Worm (Caenorhabditis elegans) whole organism, young adult: ENCODE data around the gene F44G4.1.

Source experiments
- B0019.2 ChIP-seq: fragments of 200-800 bp; sonication (Bioruptor generic); conservative IDR thresholded peaks from 2 replicates; pipeline ENCODE4 v1.3.6; 2022; ENCODE audit warnings: missing genetic modification reagents, missing genetic modification characterization, missing compliant biosample characterization
- C17E4.6 ChIP-seq: fragments of 200-800 bp; sonication (Bioruptor generic); IDR thresholded peaks from 2 replicates; pipeline ENCODE4 v1.3.6; 2022; ENCODE audit warnings: missing genetic modification reagents, missing genetic modification characterization, missing compliant biosample characterization
- F10E7.11 ChIP-seq: sonication (generic microtip); optimal IDR thresholded peaks from 2 replicates; lab custom pipeline; 2017; ENCODE audit warnings: mild to moderate bottlenecking, missing genetic modification characterization, moderate library complexity, missing compliant biosample characterization
- F33H1.4 ChIP-seq: fragments of 200-800 bp; sonication (Bioruptor generic); IDR thresholded peaks from 2 replicates; pipeline ENCODE4 v1.3.6; 2022; ENCODE audit warnings: missing genetic modification reagents, missing genetic modification characterization, missing compliant biosample characterization
- F39B2.1 ChIP-seq: fragments of 200-800 bp; sonication (Bioruptor generic); IDR thresholded peaks from 2 replicates; pipeline ENCODE4 v1.3.6; 2022; ENCODE audit warnings: missing genetic modification reagents, missing genetic modification characterization, missing compliant biosample characterization
- F57C9.4 ChIP-seq: sonication (generic microtip); optimal IDR thresholded peaks from 2 replicates; lab custom pipeline; 2017; ENCODE audit warnings: mild to moderate bottlenecking, missing genetic modification characterization, missing compliant biosample characterization
- atf-7 ChIP-seq: sonication (generic microtip); optimal IDR thresholded peaks from 2 replicates; lab custom pipeline; 2017; ENCODE audit warnings: mild to moderate bottlenecking, missing genetic modification characterization, missing compliant biosample characterization
- attf-5 ChIP-seq: fragments of 200-800 bp; sonication (Bioruptor generic); optimal IDR thresholded peaks from 2 replicates; lab custom pipeline; 2018; ENCODE audit warnings: mild to moderate bottlenecking, missing genetic modification characterization, missing compliant biosample characterization
- bed-2 ChIP-seq: fragments of 200-800 bp; sonication (Bioruptor generic); IDR thresholded peaks from 2 replicates; pipeline ENCODE4 v1.3.6; 2022; ENCODE audit warnings: missing genetic modification reagents, missing genetic modification characterization, missing compliant biosample characterization
- ceh-100 ChIP-seq: fragments of 200-800 bp; sonication (Bioruptor generic); IDR thresholded peaks from 2 replicates; pipeline ENCODE4 v1.3.6; 2022; ENCODE audit warnings: missing genetic modification reagents, missing genetic modification characterization, missing compliant biosample characterization
- ceh-91 ChIP-seq: fragments of 200-800 bp; sonication (Bioruptor generic); IDR thresholded peaks from 2 replicates; pipeline ENCODE4 v1.3.6; 2022; ENCODE audit warnings: missing genetic modification reagents, missing genetic modification characterization, missing compliant biosample characterization
- chd-7 ChIP-seq: sonication (generic microtip); optimal IDR thresholded peaks from 2 replicates; lab custom pipeline; 2016; ENCODE audit warnings: mild to moderate bottlenecking, missing genetic modification characterization, moderate library complexity, missing compliant biosample characterization
- dox-1 ChIP-seq: fragments of 200-800 bp; sonication (Bioruptor generic); IDR thresholded peaks from 2 replicates; pipeline ENCODE4 v1.3.6; 2022; ENCODE audit warnings: missing genetic modification reagents, missing genetic modification characterization, missing compliant biosample characterization
- egrh-3 ChIP-seq: fragments of 200-800 bp; sonication (Bioruptor generic); IDR thresholded peaks from 2 replicates; pipeline ENCODE4 v1.3.6; 2022; ENCODE audit warnings: missing genetic modification reagents, missing genetic modification characterization, missing compliant biosample characterization
- ets-4 ChIP-seq: fragments of 200-800 bp; sonication (Bioruptor generic); optimal IDR thresholded peaks from 2 replicates; lab custom pipeline; 2018; ENCODE audit warnings: mild to moderate bottlenecking, missing genetic modification characterization, missing compliant biosample characterization
- him-1 ChIP-seq: sonication (generic microtip); optimal IDR thresholded peaks from 2 replicates; lab custom pipeline; 2016; ENCODE audit warnings: missing genotype, missing genetic modification reagents, missing genetic modification characterization, missing compliant biosample characterization
- hmg-1.2 ChIP-seq: fragments of 200-800 bp; sonication (Bioruptor generic); IDR thresholded peaks from 2 replicates; pipeline ENCODE4 v1.3.6; 2022; ENCODE audit warnings: missing genetic modification reagents, missing genetic modification characterization, missing compliant biosample characterization
- hmg-20 ChIP-seq: fragments of 200-800 bp; sonication (Bioruptor generic); IDR thresholded peaks from 2 replicates; pipeline ENCODE4 v1.3.6; 2022; ENCODE audit warnings: missing genetic modification reagents, missing genetic modification characterization, missing compliant biosample characterization
- hsf-1 ChIP-seq: fragments of 200-800 bp; sonication (Bioruptor generic); IDR thresholded peaks from 2 replicates; pipeline ENCODE4 v1.3.6; 2022; ENCODE audit warnings: missing genetic modification reagents, missing genetic modification characterization, missing compliant biosample characterization
- lag-1 ChIP-seq: fragments of 200-800 bp; sonication (Bioruptor generic); IDR thresholded peaks from 2 replicates; pipeline ENCODE4 v1.3.6; 2022; ENCODE audit warnings: missing genetic modification reagents, missing genetic modification characterization, missing compliant biosample characterization
- let-607 ChIP-seq, 2 experiments: fragments of 200-800 bp in 1 of 2; sonication (Bioruptor generic) in 1 of 2; sonication (generic microtip) in 1 of 2; optimal IDR thresholded peaks; 2 replicates each; lab custom pipeline; 2016 to 2018; ENCODE audit warnings: mild to moderate bottlenecking in 2 of 2, missing compliant biosample characterization in 2 of 2, missing genetic modification characterization in 2 of 2, moderate library complexity in 2 of 2, missing genotype in 1 of 2
- lin-54 ChIP-seq: fragments of 200-800 bp; sonication (Bioruptor generic); optimal IDR thresholded peaks from 2 replicates; lab custom pipeline; 2018; ENCODE audit warnings: mild to moderate bottlenecking, missing genetic modification characterization, missing compliant biosample characterization
- lir-1 ChIP-seq: fragments of 200-800 bp; sonication (Bioruptor generic); conservative IDR thresholded peaks from 2 replicates; pipeline ENCODE4 v1.3.6; 2022; ENCODE audit warnings: missing genetic modification reagents, missing genetic modification characterization, missing compliant biosample characterization
- lsl-1 ChIP-seq: fragments of 200-800 bp; sonication (Bioruptor generic); optimal IDR thresholded peaks from 2 replicates; lab custom pipeline; 2018; ENCODE audit warnings: mild to moderate bottlenecking, missing genetic modification characterization, moderate library complexity, missing compliant biosample characterization
- madf-10 ChIP-seq: sonication (generic microtip); optimal IDR thresholded peaks from 2 replicates; lab custom pipeline; 2016; ENCODE audit warnings: mild to moderate bottlenecking, missing genetic modification characterization, missing compliant biosample characterization
- madf-6 ChIP-seq: fragments of 200-800 bp; sonication (Bioruptor generic); IDR thresholded peaks from 2 replicates; pipeline ENCODE4 v1.3.6; 2022; ENCODE audit warnings: missing genetic modification reagents, missing genetic modification characterization, missing compliant biosample characterization
- mel-28 ChIP-seq: sonication (generic microtip); optimal IDR thresholded peaks from 2 replicates; lab custom pipeline; 2016; ENCODE audit warnings: borderline replicate concordance, mild to moderate bottlenecking, missing genetic modification characterization, missing compliant biosample characterization
- mxl-1 ChIP-seq: sonication (generic microtip); optimal IDR thresholded peaks from 2 replicates; lab custom pipeline; 2016; ENCODE audit warnings: missing genetic modification characterization, missing compliant biosample characterization
- nfya-2 ChIP-seq: fragments of 200-800 bp; sonication (Bioruptor generic); IDR thresholded peaks from 2 replicates; pipeline ENCODE4 v1.3.6; 2022; ENCODE audit warnings: missing genetic modification reagents, missing genetic modification characterization, missing compliant biosample characterization
- nfyb-1 ChIP-seq: fragments of 200-800 bp; sonication (Bioruptor generic); IDR thresholded peaks from 2 replicates; pipeline ENCODE4 v1.3.6; 2022; ENCODE audit warnings: missing genetic modification reagents, missing genetic modification characterization, missing compliant biosample characterization
- nhr-27 ChIP-seq: fragments of 200-800 bp; sonication (Bioruptor generic); optimal IDR thresholded peaks from 2 replicates; lab custom pipeline; 2018; ENCODE audit warnings: mild to moderate bottlenecking, missing genetic modification characterization, moderate library complexity, missing compliant biosample characterization
- rpc-1 ChIP-seq, 2 experiments: fragments of 150-350 bp in 1 of 2; sonication (generic microtip) in 1 of 2; optimal IDR thresholded peaks; 2 replicates each; lab custom pipeline; 2014 to 2018; ENCODE audit warnings: missing biosample characterization in 1 of 2, missing genetic modification characterization in 1 of 2, missing genetic modification reagents in 1 of 2, missing genotype in 1 of 2
- snpc-1.3 ChIP-seq: sonication (generic microtip); optimal IDR thresholded peaks from 2 replicates; lab custom pipeline; 2017; ENCODE audit warnings: missing genetic modification characterization, mild to moderate bottlenecking, missing compliant biosample characterization, antibody characterized with exemption, moderate library complexity, missing genotype, missing genetic modification reagents; ENCODE audit not compliant: insufficient read depth
- snpc-3.4 ChIP-seq: sonication (generic microtip); optimal IDR thresholded peaks from 2 replicates; lab custom pipeline; 2017; ENCODE audit warnings: missing genetic modification characterization, mild to moderate bottlenecking, missing compliant biosample characterization, antibody characterized with exemption, moderate library complexity, missing genotype, missing genetic modification reagents
- snpc-4 ChIP-seq, 5 experiments: fragments of 150-350 bp in 1 of 5; sonication (generic microtip) in 4 of 5; optimal IDR thresholded peaks; 2 replicates each; lab custom pipeline; 2014 to 2018; ENCODE audit warnings: missing genetic modification characterization in 5 of 5, missing biosample characterization in 3 of 5, antibody characterized with exemption in 2 of 5, mild to moderate bottlenecking in 2 of 5, missing compliant biosample characterization in 2 of 5, missing genotype in 2 of 5, moderate library complexity in 2 of 5, missing genetic modification reagents in 1 of 5
- somi-1 ChIP-seq: fragments of 200-800 bp; sonication (Bioruptor generic); optimal IDR thresholded peaks from 2 replicates; lab custom pipeline; 2018; ENCODE audit warnings: mild to moderate bottlenecking, missing genetic modification characterization, missing compliant biosample characterization
- sptf-2 ChIP-seq: fragments of 200-800 bp; sonication (Bioruptor generic); optimal IDR thresholded peaks from 2 replicates; lab custom pipeline; 2018; ENCODE audit warnings: mild to moderate bottlenecking, missing genetic modification characterization, missing compliant biosample characterization
- xnd-1 ChIP-seq: sonication (generic microtip); optimal IDR thresholded peaks from 2 replicates; lab custom pipeline; 2016; ENCODE audit warnings: missing genotype, missing genetic modification reagents, missing genetic modification characterization, missing compliant biosample characterization
- ztf-22 ChIP-seq: fragments of 200-800 bp; sonication (Bioruptor generic); optimal IDR thresholded peaks from 2 replicates; lab custom pipeline; 2018; ENCODE audit warnings: mild to moderate bottlenecking, missing genetic modification characterization, moderate library complexity, missing compliant biosample characterization

F44G4.1 gene

DNA sequence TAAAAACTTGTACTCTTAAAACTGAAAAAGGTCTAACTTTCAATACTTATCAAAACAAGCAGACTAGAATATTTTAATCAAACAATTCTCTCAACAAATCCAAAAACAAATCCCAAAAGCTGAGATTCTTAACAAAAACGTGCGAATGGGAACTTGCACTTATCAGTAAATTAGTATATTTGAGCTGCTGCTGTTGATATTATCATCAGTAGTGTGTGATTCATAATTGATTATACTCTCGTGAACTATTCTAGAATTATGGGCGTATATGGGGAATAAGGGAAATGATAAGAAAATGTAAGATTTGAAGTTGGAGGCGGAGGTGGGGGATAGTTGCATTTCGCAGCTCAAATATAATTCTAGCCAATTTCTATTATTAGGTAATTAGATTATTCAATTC is 19.8 kb downstream of the F44G4.1 start:
- TF ChIP-seq bed-2, result no peak
- TF ChIP-seq him-1 (tag; lab: Kevin White, UChicago), result no peak
- no peak for TF ChIP-seq lin-54 (GFP tag; lab: Kevin White, UChicago)
- TF ChIP-seq lir-1 (GFP tag; lab: Robert Waterston, UW), result no peak
- TF ChIP-seq F57C9.4, result no peak
- TF ChIP-seq snpc-4 (GFP tag; optimal IDR thresholded peaks at IDR 0.05; lab: Kevin White, UChicago), result no peak
- no peak for TF ChIP-seq snpc-4 (tag; optimal IDR thresholded peaks at IDR 0.05; lab: Kevin White, UChicago)
- no peak for TF ChIP-seq chd-7 (tag; lab: Kevin White, UChicago)
- TF ChIP-seq lsl-1 (GFP tag; lab: Kevin White, UChicago), result no peak
- no peak for TF ChIP-seq nfya-2 (GFP tag; lab: Robert Waterston, UW)
- TF ChIP-seq C17E4.6, result no peak
- no peak for TF ChIP-seq F33H1.4
- no peak for TF ChIP-seq snpc-3.4
- TF ChIP-seq snpc-1.3 (tag; lab: Kevin White, UChicago), result no peak
- TF ChIP-seq nfyb-1, result no peak
- no peak for TF ChIP-seq mxl-1 (tag; lab: Kevin White, UChicago)
- no peak for TF ChIP-seq mel-28 (tag; lab: Kevin White, UChicago)
- no peak for TF ChIP-seq madf-10 (tag; lab: Kevin White, UChicago)
- no peak for TF ChIP-seq B0019.2 (GFP tag; lab: Robert Waterston, UW)

ce11 chrII:9014877-9015505 is 20.6 kb downstream of the F44G4.1 start:
- TF ChIP-seq somi-1 (GFP tag; lab: Kevin White, UChicago), result no peak
- 0 out of 2 replicates have a peak, but pooled peaks have one; percentile 9 for TF ChIP-seq dox-1 (GFP tag; lab: Robert Waterston, UW)

DNA sequence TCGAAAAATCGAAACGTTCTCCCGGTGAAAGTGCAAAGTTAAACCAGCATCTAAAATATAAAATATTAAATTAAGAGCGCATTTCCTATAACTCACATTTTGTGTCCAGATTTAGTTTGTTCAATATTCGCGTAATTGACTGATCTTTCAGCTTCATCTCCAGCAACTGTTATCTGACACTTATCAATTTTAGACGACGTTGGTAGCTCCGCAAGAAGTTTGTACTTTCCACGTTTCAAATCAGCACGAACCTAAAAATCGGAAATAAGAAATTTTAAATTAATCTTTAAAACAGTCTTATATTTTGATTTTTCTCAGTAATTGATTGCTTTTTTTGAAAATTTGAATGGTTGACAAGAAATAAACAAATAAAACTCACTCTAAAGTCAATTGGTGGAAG is 23.2 kb downstream of the F44G4.1 start:
- TF ChIP-seq nfyb-1 (no peak), ceh-100 (no peak), let-607 (tag; optimal IDR thresholded peaks at IDR 0.05; lab: Kevin White, UChicago) (no peak), nhr-27 (tag; lab: Kevin White, UChicago) (no peak), B0019.2 (GFP tag; lab: Robert Waterston, UW) (no peak), ets-4 (GFP tag; lab: Kevin White, UChicago) (no peak), F39B2.1 (GFP tag; lab: Robert Waterston, UW) (no peak), rpc-1 (optimal IDR thresholded peaks at IDR 0.05; lab: Kevin White, UChicago) (no peak), rpc-1 (tag; optimal IDR thresholded peaks at IDR 0.05; lab: Kevin White, UChicago) (no peak), atf-7 (tag; lab: Kevin White, UChicago) (no peak)
- TF ChIP-seq, all 124 proteins: peak for 0

DNA sequence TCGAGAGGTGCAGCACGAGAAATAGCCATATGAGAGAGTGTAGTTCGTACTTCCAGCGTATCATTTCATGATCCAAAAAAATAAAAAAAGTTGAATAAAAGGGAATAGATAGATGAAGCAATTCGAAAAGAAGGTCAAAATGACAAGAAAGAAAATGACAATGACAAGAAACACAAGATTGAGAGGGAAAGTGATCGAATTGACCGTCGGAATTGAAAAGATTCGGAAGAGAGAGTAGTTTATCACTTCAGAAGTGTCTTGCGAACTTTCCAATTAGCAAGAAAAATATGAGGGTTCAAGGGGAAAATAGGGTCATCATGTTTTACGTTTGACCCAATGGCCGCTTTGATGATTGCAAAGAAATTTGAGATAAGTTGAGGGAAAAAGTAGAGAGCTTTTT is 25.3 kb downstream of the F44G4.1 start, which contains the start of gene dep-1:
Gene dep-1 (minus strand): TSS at position 95 of the 400 bp plus-strand sequence.
- no peak for TF ChIP-seq xnd-1 (tag; lab: Kevin White, UChicago)
- TF ChIP-seq sptf-2, result no peak
- TF ChIP-seq egrh-3 (GFP tag; lab: Robert Waterston, UW), result no peak
- TF ChIP-seq hsf-1, result no peak
- no peak for TF ChIP-seq snpc-4 (GFP tag; optimal IDR thresholded peaks at IDR 0.05; lab: Kevin White, UChicago)
- TF ChIP-seq snpc-4 (tag; optimal IDR thresholded peaks at IDR 0.05; lab: Kevin White, UChicago), result no peak
- TF ChIP-seq hmg-1.2, result no peak
- TF ChIP-seq hmg-20 (GFP tag; lab: Robert Waterston, UW), result no peak
- TF ChIP-seq F10E7.11 (tag; lab: Kevin White, UChicago), result no peak
- TF ChIP-seq ceh-91 (GFP tag; lab: Robert Waterston, UW), result no peak
- TF ChIP-seq lag-1 (GFP tag; lab: Robert Waterston, UW), result no peak
- TF ChIP-seq ceh-100, result no peak
- TF ChIP-seq mxl-1 (tag; lab: Kevin White, UChicago), result no peak
- TF ChIP-seq madf-6, result no peak
- TF ChIP-seq attf-5 (GFP tag; lab: Kevin White, UChicago), result no peak
- TF ChIP-seq nfyb-1, result no peak
- no peak for TF ChIP-seq ztf-22 (GFP tag; lab: Kevin White, UChicago)
